Fruit fly (Drosophila melanogaster) whole organism, embryonic: ENCODE data around the gene PIG-Wb.

Experiments
- Atf-2 ChIP-seq: fragments of 200-800 bp; sonication (Bioruptor generic); optimal IDR thresholded peaks from 2 replicates; lab custom pipeline; 2016; ENCODE audit warnings: missing biosample characterization, missing genetic modification characterization
- CG10147 ChIP-seq: fragments of 200-800 bp; sonication (Bioruptor generic); optimal IDR thresholded peaks from 2 replicates; lab custom pipeline; 2019; ENCODE audit warnings: missing biosample characterization, mild to moderate bottlenecking, missing genetic modification characterization, moderate library complexity
- CG10209 ChIP-seq: fragments of 200-800 bp; sonication (Bioruptor generic); optimal IDR thresholded peaks from 3 replicates; lab custom pipeline; 2017; ENCODE audit warnings: missing biosample characterization, mild to moderate bottlenecking, missing genetic modification characterization, missing genetic modification reagents
- CG10959 ChIP-seq: fragments of 200-800 bp; sonication (Bioruptor generic); IDR thresholded peaks from 2 replicates; pipeline ENCODE4 v1.3.6; 2022; ENCODE audit warnings: missing biosample characterization, missing genetic modification characterization
- CG11085 ChIP-seq: fragments of 200-800 bp; sonication (Bioruptor generic); IDR thresholded peaks from 2 replicates; pipeline ENCODE4 v1.3.6; 2022; ENCODE audit warnings: missing biosample characterization, missing genetic modification characterization
- CG11723 ChIP-seq: fragments of 200-800 bp; sonication (Bioruptor generic); optimal IDR thresholded peaks from 2 replicates; lab custom pipeline; 2017; ENCODE audit warnings: missing biosample characterization, mild to moderate bottlenecking, missing genetic modification characterization
- CG12071 ChIP-seq: fragments of 200-800 bp; sonication (Bioruptor generic); optimal IDR thresholded peaks from 3 replicates; lab custom pipeline; 2018; ENCODE audit warnings: missing biosample characterization, mild to moderate bottlenecking, missing genetic modification characterization
- CG12155 ChIP-seq: fragments of 200-800 bp; sonication (Bioruptor generic); optimal IDR thresholded peaks from 3 replicates; lab custom pipeline; 2016; ENCODE audit warnings: missing biosample characterization, missing genetic modification characterization
- CG14860 ChIP-seq: fragments of 200-800 bp; sonication (Bioruptor generic); IDR thresholded peaks from 3 replicates; pipeline ENCODE4 v1.3.6; 2022; ENCODE audit warnings: missing biosample characterization, missing genetic modification characterization; ENCODE audit not compliant: partially characterized antibody
- CG15514 ChIP-seq: fragments of 200-800 bp; sonication (Bioruptor generic); optimal IDR thresholded peaks from 3 replicates; lab custom pipeline; 2017; ENCODE audit warnings: missing biosample characterization, missing genetic modification characterization, mild to moderate bottlenecking, moderate library complexity, missing genetic modification reagents
- CG16779 ChIP-seq: fragments of 200-800 bp; sonication (Bioruptor generic); IDR thresholded peaks from 2 replicates; pipeline ENCODE4 v1.3.6; 2022; ENCODE audit warnings: missing biosample characterization, missing genetic modification characterization
- CG17802 ChIP-seq: fragments of 200-800 bp; sonication (Bioruptor generic); optimal IDR thresholded peaks from 2 replicates; lab custom pipeline; 2018; ENCODE audit warnings: missing biosample characterization, mild to moderate bottlenecking, missing genetic modification characterization, moderate library complexity
- CG2889 ChIP-seq: fragments of 200-800 bp; sonication (Bioruptor generic); IDR thresholded peaks from 3 replicates; pipeline ENCODE4 v1.3.6; 2022; ENCODE audit warnings: missing biosample characterization, missing genetic modification characterization
- CG3407 ChIP-seq: fragments of 200-800 bp; sonication (Bioruptor generic); optimal IDR thresholded peaks from 2 replicates; lab custom pipeline; 2018; ENCODE audit warnings: missing biosample characterization, mild to moderate bottlenecking, missing genetic modification characterization
- CG34376 ChIP-seq: fragments of 200-800 bp; sonication (Bioruptor generic); optimal IDR thresholded peaks from 2 replicates; lab custom pipeline; 2018; ENCODE audit warnings: missing biosample characterization, mild to moderate bottlenecking, missing genetic modification characterization
- Fer3 ChIP-seq: fragments of 200-800 bp; sonication (Bioruptor generic); optimal IDR thresholded peaks from 2 replicates; lab custom pipeline; 2018; ENCODE audit warnings: missing biosample characterization, mild to moderate bottlenecking, missing genetic modification characterization, moderate library complexity
- HLH3B ChIP-seq: fragments of 200-800 bp; sonication (Bioruptor generic); IDR thresholded peaks from 2 replicates; pipeline ENCODE4 v1.3.6; 2022; ENCODE audit warnings: missing biosample characterization, missing genetic modification characterization
- Hmr ChIP-seq: fragments of 200-800 bp; sonication (Bioruptor generic); optimal IDR thresholded peaks from 3 replicates; lab custom pipeline; 2017; ENCODE audit warnings: mild to moderate bottlenecking, missing biosample characterization, missing genetic modification reagents, missing genetic modification characterization
- Hr78 ChIP-seq, 2 experiments: fragments of 200-800 bp in 1 of 2; fragments of >200 bp in 1 of 2; sonication (Bioruptor generic) in 1 of 2; optimal IDR thresholded peaks; 2 replicates each; lab custom pipeline; 2017 to 2019; ENCODE audit warnings: missing biosample characterization in 2 of 2, missing genetic modification characterization in 2 of 2, mild to moderate bottlenecking in 1 of 2, moderate library complexity in 1 of 2
- Mad ChIP-seq: fragments of 200-800 bp; sonication (Bioruptor generic); optimal IDR thresholded peaks from 2 replicates; lab custom pipeline; 2016; ENCODE audit warnings: missing biosample characterization, missing genetic modification characterization
- Optix ChIP-seq: fragments of 200-800 bp; sonication (Bioruptor generic); IDR thresholded peaks from 3 replicates; pipeline ENCODE4 v1.3.6; 2022; ENCODE audit warnings: missing biosample characterization, missing genetic modification characterization
- Scr ChIP-seq: fragments of 200-800 bp; sonication (Bioruptor generic); IDR thresholded peaks from 2 replicates; pipeline ENCODE4 v1.3.6; 2022; ENCODE audit warnings: missing biosample characterization, missing genetic modification characterization; ENCODE audit not compliant: partially characterized antibody
- Stat92E ChIP-seq, 3 experiments: fragments of >200 bp in 2 of 3; fragments of 200-800 bp in 1 of 3; sonication (Bioruptor generic) in 1 of 3; optimal IDR thresholded peaks; 2 replicates each; lab custom pipeline; 2017 to 2019; ENCODE audit warnings: missing biosample characterization in 3 of 3, missing genetic modification characterization in 3 of 3, mild to moderate bottlenecking in 1 of 3, moderate library complexity in 1 of 3
- Usf ChIP-seq: fragments of 200-800 bp; sonication (Bioruptor generic); optimal IDR thresholded peaks from 2 replicates; lab custom pipeline; 2017; ENCODE audit warnings: missing genotype, missing biosample characterization, missing genetic modification characterization
- Vsx1 ChIP-seq: fragments of 200-800 bp; sonication (Bioruptor generic); optimal IDR thresholded peaks from 2 replicates; lab custom pipeline; 2017; ENCODE audit warnings: missing biosample characterization, mild to moderate bottlenecking, missing genetic modification characterization, missing genetic modification reagents
- ash1 ChIP-seq: fragments of 200-800 bp; sonication (Bioruptor generic); optimal IDR thresholded peaks from 2 replicates; lab custom pipeline; 2018; ENCODE audit warnings: missing biosample characterization, mild to moderate bottlenecking, missing genetic modification characterization
- bcd ChIP-seq: fragments of 200-800 bp; sonication (Bioruptor generic); optimal IDR thresholded peaks from 2 replicates; lab custom pipeline; 2017; ENCODE audit warnings: missing biosample characterization, mild to moderate bottlenecking, missing genetic modification characterization
- bigmax ChIP-seq: fragments of 200-800 bp; sonication (Bioruptor generic); optimal IDR thresholded peaks from 2 replicates; lab custom pipeline; 2018; ENCODE audit warnings: missing biosample characterization, mild to moderate bottlenecking, missing genetic modification characterization
- bsh ChIP-seq, 2 experiments: fragments of 200-800 bp; sonication (Bioruptor generic); optimal IDR thresholded peaks; 2 replicates each; lab custom pipeline; 2017 to 2018; ENCODE audit warnings: mild to moderate bottlenecking in 2 of 2, missing biosample characterization in 2 of 2, missing genetic modification characterization in 2 of 2, moderate library complexity in 1 of 2
- btn ChIP-seq: fragments of 200-800 bp; sonication (Bioruptor generic); optimal IDR thresholded peaks from 2 replicates; lab custom pipeline; 2016; ENCODE audit warnings: missing biosample characterization, missing genetic modification characterization
- chif ChIP-seq, 2 experiments: fragments of 200-800 bp; sonication (Bioruptor generic); optimal IDR thresholded peaks; 3 replicates each; lab custom pipeline; 2016; ENCODE audit warnings: missing biosample characterization in 2 of 2, missing genetic modification characterization in 2 of 2
- chm ChIP-seq: fragments of 200-800 bp; sonication (Bioruptor generic); IDR thresholded peaks from 2 replicates; pipeline ENCODE4 v1.3.6; 2022; ENCODE audit warnings: missing biosample characterization, missing genetic modification characterization
- disco-r ChIP-seq: fragments of 200-800 bp; sonication (Bioruptor generic); optimal IDR thresholded peaks from 2 replicates; lab custom pipeline; 2016; ENCODE audit warnings: missing biosample characterization, missing genetic modification characterization
- emc ChIP-seq: fragments of 200-800 bp; sonication (Bioruptor generic); optimal IDR thresholded peaks from 2 replicates; lab custom pipeline; 2016; ENCODE audit warnings: missing biosample characterization, missing genetic modification characterization
- esg ChIP-seq: fragments of 200-800 bp; sonication (Bioruptor generic); conservative IDR thresholded peaks from 2 replicates; pipeline ENCODE4 v1.3.6; 2022; ENCODE audit warnings: missing biosample characterization, missing genetic modification characterization
- fd64A ChIP-seq: fragments of 200-800 bp; sonication (Bioruptor generic); optimal IDR thresholded peaks from 3 replicates; lab custom pipeline; 2018; ENCODE audit warnings: missing biosample characterization, mild to moderate bottlenecking, missing genetic modification characterization
- fru ChIP-seq: fragments of >200 bp; optimal IDR thresholded peaks from 2 replicates; lab custom pipeline; 2017
- gt ChIP-seq: fragments of 200-800 bp; sonication (Bioruptor generic); IDR thresholded peaks from 2 replicates; pipeline ENCODE4 v1.3.6; 2022; ENCODE audit warnings: missing biosample characterization, missing genetic modification characterization
- kah ChIP-seq: fragments of 200-800 bp; sonication (Bioruptor generic); optimal IDR thresholded peaks from 2 replicates; lab custom pipeline; 2018; ENCODE audit warnings: missing biosample characterization, mild to moderate bottlenecking, missing genetic modification characterization
- mirr ChIP-seq: fragments of 200-800 bp; sonication (Bioruptor generic); optimal IDR thresholded peaks from 3 replicates; lab custom pipeline; 2018; ENCODE audit warnings: missing biosample characterization, mild to moderate bottlenecking, missing genetic modification characterization
- pnt ChIP-seq: fragments of 200-800 bp; sonication (Bioruptor generic); optimal IDR thresholded peaks from 3 replicates; lab custom pipeline; 2016; ENCODE audit warnings: missing biosample characterization, missing genetic modification characterization
- prd ChIP-seq, 3 experiments: fragments of >200 bp in 2 of 3; fragments of 200-800 bp in 1 of 3; sonication (Bioruptor generic) in 1 of 3; optimal IDR thresholded peaks in 2 of 3; IDR thresholded peaks in 1 of 3; 2 replicates in 2 of 3; 3 replicates in 1 of 3; pipeline versions ENCODE4 v1.3.6 to Lab custom; 2017 to 2022; ENCODE audit warnings: missing biosample characterization in 1 of 3, missing genetic modification characterization in 1 of 3
- repo ChIP-seq: fragments of 200-800 bp; sonication (Bioruptor generic); optimal IDR thresholded peaks from 2 replicates; lab custom pipeline; 2016; ENCODE audit warnings: missing biosample characterization, missing genetic modification characterization
- ro ChIP-seq: fragments of 200-800 bp; sonication (Bioruptor generic); IDR thresholded peaks from 2 replicates; pipeline ENCODE4 v1.3.6; 2022; ENCODE audit warnings: missing biosample characterization, missing genetic modification characterization
- run ChIP-seq: fragments of 200-800 bp; sonication (Bioruptor generic); optimal IDR thresholded peaks from 3 replicates; lab custom pipeline; 2018; ENCODE audit warnings: missing biosample characterization, mild to moderate bottlenecking, missing genetic modification characterization
- so ChIP-seq: fragments of 200-800 bp; sonication (Bioruptor generic); IDR thresholded peaks from 3 replicates; pipeline ENCODE4 v1.3.6; 2022; ENCODE audit warnings: missing biosample characterization, missing genetic modification characterization
- tio ChIP-seq: fragments of 200-800 bp; sonication (Bioruptor generic); optimal IDR thresholded peaks from 2 replicates; lab custom pipeline; 2017; ENCODE audit warnings: missing biosample characterization, missing genetic modification characterization, inconsistent platforms
- vfl ChIP-seq: fragments of 200-800 bp; sonication (Bioruptor generic); optimal IDR thresholded peaks from 2 replicates; lab custom pipeline; 2016; ENCODE audit warnings: missing biosample characterization, missing genetic modification characterization
- yki ChIP-seq: fragments of >200 bp; optimal IDR thresholded peaks from 3 replicates; lab custom pipeline; 2018

Gene PIG-Wb

dm6 chr3L:1738375-1739328, 746 bp upstream of the PIG-Wb start, which contains the start of gene Gk2 (continued):
- TF ChIP-seq Usf (GFP tag; lab: Kevin White, UChicago) (no peak), CG2889 (GFP tag; lab: Robert Waterston, UW) (no peak), CG3407 (GFP tag; lab: Kevin White, UChicago) (no peak), Fer3 (peak; percentile 5), bsh (GFP tag; optimal IDR thresholded peaks at IDR 0.05; lab: Kevin White, UChicago) (no peak), CG12071 (GFP tag; lab: Kevin White, UChicago) (no peak), CG17802 (tag; lab: Kevin White, UChicago) (no peak), chm (GFP tag; lab: Robert Waterston, UW) (no peak), disco-r (no peak), CG10959 (GFP tag; lab: Robert Waterston, UW) (no peak), pnt (GFP tag; lab: Kevin White, UChicago) (no peak), CG12155 (GFP tag; lab: Kevin White, UChicago) (no peak), bigmax (GFP tag; lab: Kevin White, UChicago) (no peak), CG14860 (peak; percentile 50), CG16779 (GFP tag; lab: Robert Waterston, UW) (no peak), ro (GFP tag; lab: Robert Waterston, UW) (no peak), emc (GFP tag; lab: Kevin White, UChicago) (no peak), run (tag; lab: Kevin White, UChicago) (no peak), CG11085 (GFP tag; lab: Robert Waterston, UW) (no peak), fd64A (no peak), HLH3B (no peak), Vsx1 (peak; percentile 10), gt (GFP tag; lab: Robert Waterston, UW) (no peak), yki (no peak), fru (no peak), mirr (no peak), CG11723 (GFP tag; lab: Kevin White, UChicago) (no peak), Hr78 (GFP tag; optimal IDR thresholded peaks at IDR 0.05; lab: Kevin White, UChicago) (no peak), repo (GFP tag; lab: Kevin White, UChicago) (no peak), CG15514 (GFP tag; lab: Kevin White, UChicago) (peak; percentile 35), esg (GFP tag; lab: Robert Waterston, UW) (no peak), Mad (GFP tag; lab: Kevin White, UChicago) (no peak), Atf-2 (no peak), Hmr (GFP tag; lab: Kevin White, UChicago) (no peak), CG10209 (GFP tag; lab: Kevin White, UChicago) (no peak), so (no peak), ash1 (GFP tag; lab: Kevin White, UChicago) (no peak), vfl (no peak), tio (GFP tag; lab: Kevin White, UChicago) (no peak), btn (GFP tag; lab: Kevin White, UChicago) (no peak), kah (GFP tag; lab: Kevin White, UChicago) (no peak), Optix (GFP tag; lab: Robert Waterston, UW) (no peak), Scr (GFP tag; lab: Robert Waterston, UW) (peak; percentile 48), Stat92E (GFP tag; optimal IDR thresholded peaks at IDR 0.05; lab: Kevin White, UChicago) (no peak), prd (optimal IDR thresholded peaks at IDR 0.05; lab: Kevin White, UChicago) (no peak), prd (GFP tag; IDR thresholded peaks at IDR 0.05; lab: Robert Waterston, UW) (no peak), CG10147 (GFP tag; lab: Kevin White, UChicago) (no peak), CG34376 (GFP tag; lab: Kevin White, UChicago) (no peak), bcd (GFP tag; lab: Kevin White, UChicago) (no peak), chif (GFP tag; optimal IDR thresholded peaks at IDR 0.05; lab: Kevin White, UChicago) (no peak)
